Worm (Caenorhabditis elegans): ENCODE results near the gene dpy-27.

ce11 chrIII:3804422-3804821 is 15.1 kb downstream of the dpy-27 start, which contains the start of gene xbx-5:
- no peak for TF ChIP-seq nhr-237 (tag; optimal IDR thresholded peaks at IDR 0.05)
- no peak for TF ChIP-seq lin-13 (tag; optimal IDR thresholded peaks at IDR 0.05)
- no peak for TF ChIP-seq pha-4 (tag; optimal IDR thresholded peaks at IDR 0.05)
- no peak for TF ChIP-seq unc-62 (GFP tag; optimal IDR thresholded peaks at IDR 0.05)
- no peak for TF ChIP-seq elt-3 (tag; optimal IDR thresholded peaks at IDR 0.05)
- no peak for TF ChIP-seq nhr-76 (tag; optimal IDR thresholded peaks at IDR 0.05)
- TF ChIP-seq sptf-1 (tag; optimal IDR thresholded peaks at IDR 0.05): no peak
- no peak for TF ChIP-seq unc-39 (tag; optimal IDR thresholded peaks at IDR 0.05)
- TF ChIP-seq nhr-2 (tag; optimal IDR thresholded peaks at IDR 0.05): no peak

Data from whole organism, mixed stage, embryonic.